Worm (Caenorhabditis elegans): ENCODE measurements around the gene emb-5.

- TF ChIP-seq unc-62 (GFP tag; optimal IDR thresholded peaks at IDR 0.05) (no peak), snpc-4 (tag; optimal IDR thresholded peaks at IDR 0.05) (no peak), nhr-237 (tag; optimal IDR thresholded peaks at IDR 0.05) (no peak)
These were observed 13.6 kb upstream of the emb-5 start, which contains the start of gene F17C8.9 for ce11 chrIII:4734056-4734455.
